Worm (Caenorhabditis elegans) whole organism, young adult: ENCODE measurements around the gene pld-1.

Source experiments
- C17E4.6 ChIP-seq: fragments of 200-800 bp; sonication (Bioruptor generic); IDR thresholded peaks from 2 replicates; pipeline ENCODE4 v1.3.6; 2022; ENCODE audit warnings: missing genetic modification reagents, missing genetic modification characterization, missing compliant biosample characterization
- D2030.7 ChIP-seq: fragments of 200-800 bp; sonication (Bioruptor generic); IDR thresholded peaks from 2 replicates; pipeline ENCODE4 v1.3.6; 2022; ENCODE audit warnings: missing genetic modification reagents, missing genetic modification characterization, missing compliant biosample characterization
- F33H1.4 ChIP-seq: fragments of 200-800 bp; sonication (Bioruptor generic); IDR thresholded peaks from 2 replicates; pipeline ENCODE4 v1.3.6; 2022; ENCODE audit warnings: missing genetic modification reagents, missing genetic modification characterization, missing compliant biosample characterization
- F57A8.1 ChIP-seq: fragments of 200-800 bp; sonication (Bioruptor generic); optimal IDR thresholded peaks from 2 replicates; lab custom pipeline; 2018; ENCODE audit warnings: mild to moderate bottlenecking, missing genetic modification characterization, moderate library complexity, missing compliant biosample characterization
- K12H6.12 ChIP-seq: fragments of 200-800 bp; sonication (Bioruptor generic); optimal IDR thresholded peaks from 2 replicates; lab custom pipeline; 2018; ENCODE audit warnings: mild to moderate bottlenecking, missing genetic modification characterization, missing compliant biosample characterization
- ZK185.1 ChIP-seq: sonication (generic microtip); optimal IDR thresholded peaks from 2 replicates; lab custom pipeline; 2016; ENCODE audit warnings: mild to moderate bottlenecking, missing genetic modification characterization, missing compliant biosample characterization; ENCODE audit not compliant: poor library complexity, severe bottlenecking
- atf-7 ChIP-seq: sonication (generic microtip); optimal IDR thresholded peaks from 2 replicates; lab custom pipeline; 2017; ENCODE audit warnings: mild to moderate bottlenecking, missing genetic modification characterization, missing compliant biosample characterization
- attf-3 ChIP-seq: fragments of 200-800 bp; sonication (Bioruptor generic); conservative IDR thresholded peaks from 2 replicates; pipeline ENCODE4 v1.3.6; 2022; ENCODE audit warnings: missing genetic modification reagents, missing genetic modification characterization, missing compliant biosample characterization
- attf-5 ChIP-seq: fragments of 200-800 bp; sonication (Bioruptor generic); optimal IDR thresholded peaks from 2 replicates; lab custom pipeline; 2018; ENCODE audit warnings: mild to moderate bottlenecking, missing genetic modification characterization, missing compliant biosample characterization
- attf-6 ChIP-seq: fragments of 200-800 bp; sonication (Bioruptor generic); IDR thresholded peaks from 2 replicates; pipeline ENCODE4 v1.3.6; 2022; ENCODE audit warnings: missing genetic modification reagents, missing genetic modification characterization, missing compliant biosample characterization
- cebp-1 ChIP-seq, 2 experiments: fragments of 200-800 bp in 1 of 2; sonication (Bioruptor generic) in 1 of 2; sonication (generic microtip) in 1 of 2; IDR thresholded peaks in 1 of 2; optimal IDR thresholded peaks in 1 of 2; 2 replicates each; pipeline versions ENCODE4 v1.3.6 to Lab custom; 2017 to 2022; ENCODE audit warnings: missing compliant biosample characterization in 2 of 2, missing genetic modification characterization in 2 of 2, mild to moderate bottlenecking in 1 of 2, missing genetic modification reagents in 1 of 2, moderate library complexity in 1 of 2
- ceh-27 ChIP-seq: fragments of 200-800 bp; sonication (Bioruptor generic); optimal IDR thresholded peaks from 2 replicates; lab custom pipeline; 2018; ENCODE audit warnings: mild to moderate bottlenecking, missing genetic modification characterization, moderate library complexity, missing compliant biosample characterization
- dox-1 ChIP-seq: fragments of 200-800 bp; sonication (Bioruptor generic); IDR thresholded peaks from 2 replicates; pipeline ENCODE4 v1.3.6; 2022; ENCODE audit warnings: missing genetic modification reagents, missing genetic modification characterization, missing compliant biosample characterization
- efl-1 ChIP-seq: fragments of 150-350 bp; optimal IDR thresholded peaks from 2 replicates; lab custom pipeline; 2014; ENCODE audit warnings: missing biosample characterization, missing genetic modification reagents, missing genetic modification characterization
- egrh-3 ChIP-seq: fragments of 200-800 bp; sonication (Bioruptor generic); IDR thresholded peaks from 2 replicates; pipeline ENCODE4 v1.3.6; 2022; ENCODE audit warnings: missing genetic modification reagents, missing genetic modification characterization, missing compliant biosample characterization
- fkh-3 ChIP-seq: sonication (generic microtip); optimal IDR thresholded peaks from 2 replicates; lab custom pipeline; 2016; ENCODE audit warnings: mild to moderate bottlenecking, missing genetic modification characterization, missing compliant biosample characterization
- gei-17 ChIP-seq: fragments of 200-800 bp; sonication (Bioruptor generic); optimal IDR thresholded peaks from 2 replicates; lab custom pipeline; 2018; ENCODE audit warnings: mild to moderate bottlenecking, missing genetic modification characterization, missing compliant biosample characterization
- him-1 ChIP-seq: sonication (generic microtip); optimal IDR thresholded peaks from 2 replicates; lab custom pipeline; 2016; ENCODE audit warnings: missing genotype, missing genetic modification reagents, missing genetic modification characterization, missing compliant biosample characterization
- hmg-1.2 ChIP-seq: fragments of 200-800 bp; sonication (Bioruptor generic); IDR thresholded peaks from 2 replicates; pipeline ENCODE4 v1.3.6; 2022; ENCODE audit warnings: missing genetic modification reagents, missing genetic modification characterization, missing compliant biosample characterization
- hsf-1 ChIP-seq: fragments of 200-800 bp; sonication (Bioruptor generic); IDR thresholded peaks from 2 replicates; pipeline ENCODE4 v1.3.6; 2022; ENCODE audit warnings: missing genetic modification reagents, missing genetic modification characterization, missing compliant biosample characterization
- let-526 ChIP-seq: fragments of 200-800 bp; sonication (Bioruptor generic); IDR thresholded peaks from 2 replicates; pipeline ENCODE4 v1.3.6; 2022; ENCODE audit warnings: missing genetic modification reagents, missing genetic modification characterization, missing compliant biosample characterization
- lin-26 ChIP-seq: fragments of 200-800 bp; sonication (Bioruptor generic); IDR thresholded peaks from 2 replicates; pipeline ENCODE4 v1.3.6; 2022; ENCODE audit warnings: missing genetic modification reagents, missing genetic modification characterization, missing compliant biosample characterization
- lin-35 ChIP-seq, 3 experiments: fragments of 150-350 bp in 2 of 3; sonication (generic microtip) in 1 of 3; optimal IDR thresholded peaks; 2 replicates each; lab custom pipeline; 2014 to 2018; ENCODE audit warnings: missing biosample characterization in 3 of 3, missing genetic modification characterization in 3 of 3, missing genetic modification reagents in 3 of 3
- lin-40 ChIP-seq: sonication (generic microtip); optimal IDR thresholded peaks from 2 replicates; lab custom pipeline; 2016; ENCODE audit warnings: missing genetic modification characterization, mild to moderate bottlenecking, missing compliant biosample characterization, missing genotype, missing genetic modification reagents
- lin-54 ChIP-seq: fragments of 200-800 bp; sonication (Bioruptor generic); optimal IDR thresholded peaks from 2 replicates; lab custom pipeline; 2018; ENCODE audit warnings: mild to moderate bottlenecking, missing genetic modification characterization, missing compliant biosample characterization
- lsl-1 ChIP-seq: fragments of 200-800 bp; sonication (Bioruptor generic); optimal IDR thresholded peaks from 2 replicates; lab custom pipeline; 2018; ENCODE audit warnings: mild to moderate bottlenecking, missing genetic modification characterization, moderate library complexity, missing compliant biosample characterization
- madf-3 ChIP-seq: fragments of 200-800 bp; sonication (Bioruptor generic); IDR thresholded peaks from 2 replicates; pipeline ENCODE4 v1.3.6; 2022; ENCODE audit warnings: missing genetic modification reagents, missing genetic modification characterization, missing compliant biosample characterization
- madf-6 ChIP-seq: fragments of 200-800 bp; sonication (Bioruptor generic); IDR thresholded peaks from 2 replicates; pipeline ENCODE4 v1.3.6; 2022; ENCODE audit warnings: missing genetic modification reagents, missing genetic modification characterization, missing compliant biosample characterization
- mcd-1 ChIP-seq: fragments of 200-800 bp; sonication (Bioruptor generic); IDR thresholded peaks from 2 replicates; pipeline ENCODE4 v1.3.6; 2022; ENCODE audit warnings: missing genetic modification reagents, missing genetic modification characterization, missing compliant biosample characterization
- nfyb-1 ChIP-seq: fragments of 200-800 bp; sonication (Bioruptor generic); IDR thresholded peaks from 2 replicates; pipeline ENCODE4 v1.3.6; 2022; ENCODE audit warnings: missing genetic modification reagents, missing genetic modification characterization, missing compliant biosample characterization
- nhr-80 ChIP-seq: sonication (generic microtip); optimal IDR thresholded peaks from 2 replicates; lab custom pipeline; 2016; ENCODE audit warnings: missing genetic modification characterization, missing compliant biosample characterization
- repo-1 ChIP-seq: sonication (generic microtip); optimal IDR thresholded peaks from 2 replicates; lab custom pipeline; 2017; ENCODE audit warnings: mild to moderate bottlenecking, missing genetic modification characterization, missing compliant biosample characterization
- snpc-3.4 ChIP-seq: sonication (generic microtip); optimal IDR thresholded peaks from 2 replicates; lab custom pipeline; 2017; ENCODE audit warnings: missing genetic modification characterization, mild to moderate bottlenecking, missing compliant biosample characterization, antibody characterized with exemption, moderate library complexity, missing genotype, missing genetic modification reagents
- snpc-4 ChIP-seq, 5 experiments: fragments of 150-350 bp in 1 of 5; sonication (generic microtip) in 4 of 5; optimal IDR thresholded peaks; 2 replicates each; lab custom pipeline; 2014 to 2018; ENCODE audit warnings: missing genetic modification characterization in 5 of 5, missing biosample characterization in 3 of 5, antibody characterized with exemption in 2 of 5, mild to moderate bottlenecking in 2 of 5, missing compliant biosample characterization in 2 of 5, missing genotype in 2 of 5, moderate library complexity in 2 of 5, missing genetic modification reagents in 1 of 5
- tbp1 ChIP-seq: fragments of 200-800 bp; sonication (Bioruptor generic); optimal IDR thresholded peaks from 2 replicates; lab custom pipeline; 2018; ENCODE audit warnings: mild to moderate bottlenecking, missing genetic modification characterization, missing compliant biosample characterization
- unc-130 ChIP-seq: sonication (generic microtip); optimal IDR thresholded peaks from 2 replicates; lab custom pipeline; 2016; ENCODE audit warnings: missing genetic modification reagents, missing genetic modification characterization, missing compliant biosample characterization
- ztf-22 ChIP-seq: fragments of 200-800 bp; sonication (Bioruptor generic); optimal IDR thresholded peaks from 2 replicates; lab custom pipeline; 2018; ENCODE audit warnings: mild to moderate bottlenecking, missing genetic modification characterization, moderate library complexity, missing compliant biosample characterization
- ztf-25 ChIP-seq: fragments of 200-800 bp; sonication (Bioruptor generic); IDR thresholded peaks from 2 replicates; pipeline ENCODE4 v1.3.6; 2022; ENCODE audit warnings: missing genetic modification reagents, missing genetic modification characterization, missing compliant biosample characterization
- ztf-26 ChIP-seq: sonication (generic microtip); optimal IDR thresholded peaks from 2 replicates; lab custom pipeline; 2017; ENCODE audit warnings: missing genetic modification characterization, missing compliant biosample characterization
- ztf-28 ChIP-seq: fragments of 200-800 bp; sonication (Bioruptor generic); IDR thresholded peaks from 2 replicates; pipeline ENCODE4 v1.3.6; 2022; ENCODE audit warnings: missing genetic modification reagents, missing genetic modification characterization, missing compliant biosample characterization

pld-1 gene

DNA sequence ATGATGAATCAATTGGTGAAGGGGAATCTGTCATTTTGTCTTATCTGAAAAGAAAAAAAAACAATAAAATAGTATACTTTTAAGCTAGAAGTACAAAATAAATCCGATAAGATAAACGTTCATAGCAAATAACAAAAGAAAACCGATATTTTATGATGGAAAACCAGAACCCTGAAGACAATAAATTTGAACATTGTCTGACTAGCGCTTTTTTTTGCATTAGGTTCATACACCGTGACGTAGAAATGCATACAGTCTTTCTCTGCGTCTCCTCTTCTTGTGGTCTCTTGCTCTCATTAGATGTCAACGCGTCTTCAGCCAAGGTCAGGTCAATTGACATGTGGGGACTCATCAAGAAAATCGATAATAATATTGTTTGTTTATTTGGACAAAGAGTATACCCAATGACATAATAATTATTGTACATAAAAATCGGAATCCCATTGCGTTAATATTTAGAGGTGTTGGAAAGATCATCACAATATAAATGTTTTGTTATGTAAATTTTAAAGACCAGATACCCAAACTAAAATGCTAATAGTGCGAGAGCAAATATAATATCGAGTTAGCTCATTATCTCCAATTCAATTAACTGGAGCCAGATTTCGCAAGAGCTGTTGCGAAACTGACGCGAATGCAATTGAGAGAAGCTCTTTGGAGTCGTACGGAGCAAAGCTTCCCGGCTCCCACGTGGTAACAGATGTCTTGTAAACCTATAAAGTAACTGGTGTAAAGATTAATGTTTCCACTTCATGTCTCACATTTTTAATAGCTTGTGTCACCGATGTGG is 10.2 kb downstream of the pld-1 start, which contains the start of gene dsh-2:
TSS of gene dsh-2 (minus strand) at position 51 of the 790 bp plus-strand sequence.
- TF ChIP-seq nfyb-1 (GFP tag; lab: Robert Waterston, UW) (no peak), him-1 (tag; lab: Kevin White, UChicago) (peak; percentile 3), repo-1 (tag; lab: Kevin White, UChicago) (no peak), nhr-80 (tag; lab: Kevin White, UChicago) (peak; percentile 49), ZK185.1 (tag; lab: Kevin White, UChicago) (peak; percentile 4), dox-1 (GFP tag; lab: Robert Waterston, UW) (peak; percentile 54; the same call in 1 of the 2 replicates), fkh-3 (tag; lab: Kevin White, UChicago) (no peak), attf-5 (GFP tag; lab: Kevin White, UChicago) (peak; percentile 11), D2030.7 (GFP tag; lab: Robert Waterston, UW) (peak; percentile 44), cebp-1 (GFP tag; IDR thresholded peaks at IDR 0.05; lab: Robert Waterston, UW) (peak; percentile 56; the same call in 1 of the 2 replicates), cebp-1 (tag; optimal IDR thresholded peaks at IDR 0.05; lab: Kevin White, UChicago) (peak; percentile 90), snpc-3.4 (tag; lab: Kevin White, UChicago) (peak; percentile 25), K12H6.12 (tag; lab: Kevin White, UChicago) (no peak), ztf-26 (no peak), ceh-27 (GFP tag; lab: Kevin White, UChicago) (peak; percentile 30), snpc-4 (GFP tag; optimal IDR thresholded peaks at IDR 0.05; lab: Kevin White, UChicago) (no peak), snpc-4 (tag; optimal IDR thresholded peaks at IDR 0.05; lab: Kevin White, UChicago) (peak in 2 of 4 experiments; percentile 13 to 53), hsf-1 (GFP tag; lab: Robert Waterston, UW) (no peak), ztf-28 (no peak), mcd-1 (GFP tag; lab: Robert Waterston, UW) (peak; percentile 50), F33H1.4 (GFP tag; lab: Robert Waterston, UW) (peak; percentile 51), let-526 (GFP tag; lab: Robert Waterston, UW) (no peak), C17E4.6 (no peak), egrh-3 (GFP tag; lab: Robert Waterston, UW) (no peak), lsl-1 (peak; percentile 45), lin-54 (GFP tag; lab: Kevin White, UChicago) (peak; percentile 40), madf-6 (GFP tag; lab: Robert Waterston, UW) (peak; percentile 55), lin-40 (tag; lab: Kevin White, UChicago) (peak; percentile 33), attf-3 (no peak), lin-35 (GFP tag; optimal IDR thresholded peaks at IDR 0.05; lab: Kevin White, UChicago) (no peak), hmg-1.2 (GFP tag; lab: Robert Waterston, UW) (peak; percentile 81), efl-1 (peak; percentile 18), ztf-22 (GFP tag; lab: Kevin White, UChicago) (no peak), unc-130 (no peak), F57A8.1 (GFP tag; lab: Kevin White, UChicago) (no peak), ztf-25 (GFP tag; lab: Robert Waterston, UW) (no peak), tbp1 (GFP tag; lab: Kevin White, UChicago) (peak; percentile 44)

DNA sequence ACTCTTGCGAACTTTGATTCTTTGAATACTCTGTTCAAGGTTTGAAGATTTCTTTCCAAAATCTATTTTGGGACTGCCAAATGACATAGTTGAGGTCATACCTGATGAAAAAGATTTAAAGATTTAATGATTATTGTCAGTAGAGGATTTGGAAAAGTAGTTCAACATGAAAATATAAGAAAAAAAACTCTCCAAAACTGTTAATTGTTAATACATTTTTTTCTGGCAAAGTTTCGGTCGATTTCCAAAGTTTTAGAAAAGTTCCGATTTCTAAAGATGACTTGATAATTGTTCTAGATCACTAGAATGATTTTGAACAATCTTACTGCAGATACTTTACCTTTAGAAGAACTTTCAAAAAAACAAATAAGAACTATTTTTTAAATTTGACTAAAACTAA is 20.2 kb downstream of the pld-1 start, which contains the start of gene C27A2.7:
TSS of gene C27A2.7 (minus strand) at position 101 of the 400 bp plus-strand sequence.
- no peak for TF ChIP-seq attf-6 (GFP tag; lab: Robert Waterston, UW)
- TF ChIP-seq gei-17 (GFP tag; lab: Kevin White, UChicago): no peak
- TF ChIP-seq madf-6 (GFP tag; lab: Robert Waterston, UW): no peak
- no peak for TF ChIP-seq snpc-3.4 (tag; lab: Kevin White, UChicago)
- TF ChIP-seq atf-7: no peak
- no peak for TF ChIP-seq lin-26 (GFP tag; lab: Robert Waterston, UW)
- TF ChIP-seq efl-1: no peak
- no peak for TF ChIP-seq madf-3 (GFP tag; lab: Robert Waterston, UW)
- no peak for TF ChIP-seq lin-35 (GFP tag; optimal IDR thresholded peaks at IDR 0.05; lab: Kevin White, UChicago)
